Fruit fly (Drosophila melanogaster) whole organism, adult: ENCODE results near the gene CG8563.
A peak's percentile ranks its signal among the peaks of the same experiment; 100 is the strongest.

ENCODE experiments used
- CG11617 ChIP-seq: fragments of 200-800 bp; sonication (Bioruptor generic); optimal IDR thresholded peaks from 2 replicates; lab custom pipeline; 2017; ENCODE audit warnings: mild to moderate bottlenecking, missing biosample characterization, missing genetic modification reagents, missing genetic modification characterization
- CG12768 ChIP-seq: fragments of 200-800 bp; sonication (Bioruptor generic); optimal IDR thresholded peaks from 2 replicates; lab custom pipeline; 2017; ENCODE audit warnings: missing biosample characterization, missing genetic modification characterization, mild to moderate bottlenecking, moderate library complexity, missing genetic modification reagents
- CG14711 ChIP-seq: fragments of 200-800 bp; sonication (Bioruptor generic); optimal IDR thresholded peaks from 2 replicates; lab custom pipeline; 2018; ENCODE audit warnings: missing biosample characterization, mild to moderate bottlenecking, missing genetic modification characterization, moderate library complexity
- CG1620 ChIP-seq: fragments of 200-800 bp; sonication (Bioruptor generic); optimal IDR thresholded peaks from 2 replicates; lab custom pipeline; 2016; ENCODE audit warnings: missing biosample characterization, missing genetic modification characterization
- CG33017 ChIP-seq: fragments of 200-800 bp; sonication (Bioruptor generic); optimal IDR thresholded peaks from 2 replicates; lab custom pipeline; 2018; ENCODE audit warnings: missing biosample characterization, mild to moderate bottlenecking, missing genetic modification characterization, moderate library complexity
- CG5204 ChIP-seq: fragments of 200-800 bp; sonication (Bioruptor generic); optimal IDR thresholded peaks from 2 replicates; lab custom pipeline; 2016; ENCODE audit warnings: missing biosample characterization, missing genetic modification characterization
- CG7045 ChIP-seq: fragments of 200-800 bp; sonication (Bioruptor generic); optimal IDR thresholded peaks from 2 replicates; lab custom pipeline; 2017; ENCODE audit warnings: missing biosample characterization, mild to moderate bottlenecking, missing genetic modification characterization
- CG7101 ChIP-seq: fragments of 200-800 bp; sonication (Bioruptor generic); optimal IDR thresholded peaks from 2 replicates; lab custom pipeline; 2018; ENCODE audit warnings: missing biosample characterization, mild to moderate bottlenecking, missing genetic modification characterization, moderate library complexity
- Clk ChIP-seq: fragments of 200-800 bp; sonication (Bioruptor generic); optimal IDR thresholded peaks from 2 replicates; lab custom pipeline; 2017; ENCODE audit warnings: missing biosample characterization, missing genetic modification characterization
- Crg-1 ChIP-seq: fragments of 200-800 bp; sonication (Bioruptor generic); optimal IDR thresholded peaks from 2 replicates; lab custom pipeline; 2016; ENCODE audit warnings: missing biosample characterization, missing genetic modification characterization
- Hr96 ChIP-seq: fragments of 200-800 bp; sonication (Bioruptor generic); optimal IDR thresholded peaks from 2 replicates; lab custom pipeline; 2016; ENCODE audit warnings: missing biosample characterization, missing genetic modification characterization
- Mnt ChIP-seq: fragments of 200-800 bp; sonication (Bioruptor generic); optimal IDR thresholded peaks from 2 replicates; lab custom pipeline; 2016; ENCODE audit warnings: missing biosample characterization, mild to moderate bottlenecking, missing genetic modification characterization
- bab1 ChIP-seq: fragments of 200-800 bp; sonication (Bioruptor generic); optimal IDR thresholded peaks from 3 replicates; lab custom pipeline; 2019; ENCODE audit warnings: missing biosample characterization, mild to moderate bottlenecking, missing genetic modification characterization, moderate library complexity
- cic ChIP-seq: fragments of 200-800 bp; sonication (Bioruptor generic); optimal IDR thresholded peaks from 2 replicates; lab custom pipeline; 2017; ENCODE audit warnings: missing biosample characterization, mild to moderate bottlenecking, missing genetic modification characterization, moderate library complexity
- cnc ChIP-seq, 2 experiments: fragments of >200 bp; optimal IDR thresholded peaks; 2 replicates each; lab custom pipeline; 2017
- kay ChIP-seq: fragments of 200-800 bp; sonication (Bioruptor generic); peaks from one replicate; lab custom pipeline; 2016; ENCODE audit warnings: missing biosample characterization, missing genetic modification characterization, borderline replicate concordance
- ovo ChIP-seq: fragments of 200-800 bp; sonication (Bioruptor generic); optimal IDR thresholded peaks from 2 replicates; lab custom pipeline; 2016; ENCODE audit warnings: missing biosample characterization, missing genetic modification characterization
- pad ChIP-seq: fragments of 200-800 bp; sonication (Bioruptor generic); optimal IDR thresholded peaks from 3 replicates; lab custom pipeline; 2017; ENCODE audit warnings: missing biosample characterization, missing genetic modification characterization, mild to moderate bottlenecking, moderate library complexity, missing genetic modification reagents
- tj ChIP-seq: fragments of 200-800 bp; sonication (Bioruptor generic); optimal IDR thresholded peaks from 3 replicates; lab custom pipeline; 2017; ENCODE audit warnings: missing biosample characterization, mild to moderate bottlenecking, missing genetic modification characterization, moderate library complexity
- toe ChIP-seq: fragments of 200-800 bp; sonication (Bioruptor generic); optimal IDR thresholded peaks from 2 replicates; lab custom pipeline; 2016; ENCODE audit warnings: missing biosample characterization, missing genetic modification characterization

CG8563 gene

DNA sequence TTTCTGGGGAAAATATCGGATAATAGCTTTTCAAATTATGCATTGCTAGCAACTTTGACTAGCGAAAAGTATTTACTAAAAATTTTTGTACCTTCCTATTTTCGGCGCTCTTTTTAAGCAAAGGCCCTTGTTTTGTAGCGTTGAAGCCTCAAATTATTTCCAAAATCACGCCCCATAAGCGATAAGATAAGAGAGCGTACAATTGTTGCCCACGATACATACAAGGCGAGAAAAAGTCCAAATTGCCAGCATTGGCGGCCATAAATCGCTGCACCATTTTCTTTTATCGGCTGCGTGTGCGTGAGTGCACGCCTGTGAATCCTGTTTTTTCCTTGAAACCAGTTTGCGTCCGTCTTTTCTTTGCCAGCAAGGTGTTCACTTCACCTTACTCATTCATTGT, 19.3 kb upstream of the CG8563 start:
- TF ChIP-seq CG7045 (no peak), kay (GFP tag; lab: Kevin White, UChicago) (peak; percentile 46)

DNA sequence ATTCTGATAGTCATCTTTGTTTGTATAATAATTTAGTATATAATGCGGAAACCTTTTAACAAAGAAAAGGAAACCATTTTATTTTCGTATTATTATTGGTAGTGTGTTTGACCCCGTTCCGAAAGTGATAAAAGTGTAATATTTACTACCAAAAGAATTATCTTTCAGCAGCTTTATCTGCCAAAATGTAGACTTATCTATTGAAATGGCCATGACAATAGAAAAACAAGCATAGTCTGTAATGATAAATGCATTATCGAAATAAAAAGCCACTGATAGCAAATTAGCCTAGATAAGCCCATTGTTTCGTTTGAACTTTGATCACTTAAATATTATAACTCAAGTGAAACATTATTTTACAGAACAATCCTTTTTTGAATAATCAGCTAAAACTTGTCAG, 14.4 kb upstream of the CG8563 start:
- TF ChIP-seq pad (GFP tag; lab: Kevin White, UChicago) (no peak), Hr96 (no peak), bab1 (GFP tag; lab: Kevin White, UChicago) (no peak), kay (GFP tag; lab: Kevin White, UChicago) (no peak)

DNA sequence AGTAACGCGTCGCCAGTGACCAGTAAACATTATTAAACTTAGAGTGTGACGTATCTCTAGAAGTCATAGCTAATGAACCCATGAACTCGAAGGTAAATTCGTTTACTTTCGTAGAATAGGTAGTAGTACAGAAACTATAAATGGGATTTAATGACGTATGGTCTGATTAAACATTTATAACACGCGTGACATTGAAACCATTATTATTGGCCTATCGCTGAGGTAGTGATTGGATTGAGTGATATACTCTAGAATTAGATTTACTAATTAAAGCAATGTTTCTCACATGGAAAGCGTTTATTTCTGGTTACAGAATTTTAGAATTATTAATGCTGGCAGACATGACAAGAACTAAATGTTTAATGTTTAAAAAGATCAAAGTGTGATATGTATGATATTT, 13.7 kb upstream of the CG8563 start:
- TF ChIP-seq bab1 (GFP tag; lab: Kevin White, UChicago), result no peak
- no peak for TF ChIP-seq CG14711 (tag; lab: Kevin White, UChicago)
- TF ChIP-seq pad (GFP tag; lab: Kevin White, UChicago), result no peak
- TF ChIP-seq CG7101 (tag; lab: Kevin White, UChicago), result no peak
- TF ChIP-seq cnc (optimal IDR thresholded peaks at IDR 0.05; lab: Kevin White, UChicago), result no peak
- no peak for TF ChIP-seq Hr96

DNA sequence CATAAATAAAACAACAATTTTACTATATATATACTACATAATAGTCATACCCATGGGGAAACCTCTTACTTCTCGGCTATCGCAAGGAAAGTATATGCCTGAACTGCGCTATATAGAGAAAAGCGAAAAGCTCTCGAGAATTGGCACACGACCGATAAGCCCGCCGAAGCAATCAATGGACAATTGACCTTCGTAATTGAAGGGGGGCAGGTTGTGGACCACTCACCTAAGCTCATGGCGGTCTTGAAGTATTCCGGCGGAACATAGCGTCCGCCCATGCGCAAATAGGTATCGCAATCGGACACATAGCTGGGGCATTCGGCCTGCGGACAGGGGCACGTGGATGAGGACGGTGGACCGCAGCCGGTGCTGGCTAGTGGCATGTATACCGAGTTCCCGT, 10.1 kb upstream of the CG8563 start:
- peak; percentile 13 for TF ChIP-seq cic
- TF ChIP-seq CG1620 (GFP tag; lab: Kevin White, UChicago), result no peak

DNA sequence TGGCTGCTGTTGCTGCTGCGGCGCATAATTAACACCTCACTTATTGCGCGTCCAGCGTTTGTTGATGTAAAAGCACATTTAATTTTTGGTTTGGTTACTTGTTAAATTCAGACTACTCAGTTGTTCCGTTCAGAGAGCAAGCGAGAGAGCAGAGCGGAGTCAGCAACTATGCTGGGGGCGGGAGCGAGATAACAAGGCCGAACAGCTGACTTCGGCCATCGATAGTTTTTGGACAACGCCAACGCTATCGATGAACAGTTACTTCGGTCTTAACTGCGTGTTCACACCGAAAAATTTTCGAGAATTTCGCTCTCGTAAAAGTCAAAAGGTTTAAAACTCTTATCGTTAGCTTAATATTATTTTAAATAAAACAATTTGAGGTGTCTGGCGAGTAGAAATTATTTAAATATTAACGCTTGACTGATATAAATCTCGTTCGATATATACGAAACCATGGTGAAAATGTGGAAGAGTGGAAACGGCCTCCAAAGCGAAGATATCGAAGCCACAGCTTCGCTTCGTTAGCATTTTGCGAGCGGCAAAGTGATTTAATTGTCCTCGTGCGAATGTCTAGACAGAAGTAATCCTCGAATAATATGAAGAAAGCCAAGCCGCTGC, 9.1 kb upstream of the CG8563 start, which contains the start of the genes SMSr and smid:
TSS of gene SMSr (minus strand) at position 116 of the 618 bp plus-strand sequence.
TSS of gene smid (plus strand) at position 256 of the 618 bp plus-strand sequence.
- TF ChIP-seq CG11617 (GFP tag; lab: Kevin White, UChicago) (peak; percentile 61), cnc (optimal IDR thresholded peaks at IDR 0.05; lab: Kevin White, UChicago) (no peak), kay (GFP tag; lab: Kevin White, UChicago) (peak; percentile 91), Mnt (peak; percentile 67), cic (no peak), toe (no peak), CG33017 (tag; lab: Kevin White, UChicago) (peak; percentile 0), CG7101 (tag; lab: Kevin White, UChicago) (peak; percentile 46), CG12768 (peak; percentile 19), bab1 (GFP tag; lab: Kevin White, UChicago) (peak; percentile 55), CG14711 (tag; lab: Kevin White, UChicago) (peak; percentile 9), CG5204 (peak; percentile 51), tj (GFP tag; lab: Kevin White, UChicago) (peak; percentile 97), CG7045 (peak; percentile 23), pad (GFP tag; lab: Kevin White, UChicago) (peak; percentile 45), CG1620 (GFP tag; lab: Kevin White, UChicago) (peak; percentile 64), Crg-1 (GFP tag; lab: Kevin White, UChicago) (peak; percentile 43), ovo (GFP tag; lab: Kevin White, UChicago) (peak; percentile 53), Hr96 (peak; percentile 66), Clk (no peak)

DNA sequence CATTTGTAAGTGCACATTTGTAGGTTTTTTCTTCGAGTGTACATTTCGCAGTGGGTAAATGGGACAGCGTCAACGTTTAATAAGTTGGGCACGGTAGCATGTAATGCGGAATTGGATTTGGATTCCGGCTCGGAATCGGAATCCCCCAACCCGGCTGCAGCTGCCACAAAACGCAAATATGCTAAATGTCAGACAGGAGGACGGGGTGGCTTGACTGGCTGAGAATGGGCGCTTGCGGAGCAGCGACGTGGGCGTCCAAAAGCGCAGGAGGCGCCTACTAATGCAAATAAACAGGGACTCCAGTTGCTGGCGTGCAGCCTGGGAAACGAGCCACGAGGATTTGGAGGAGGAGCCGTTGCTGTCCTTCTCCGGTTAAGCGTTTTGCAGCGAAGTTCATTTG, 2.7 kb upstream of the CG8563 start, which contains the start of gene CG8564:
TSS of gene CG8564 (minus strand) at position 101 of the 400 bp plus-strand sequence.
- TF ChIP-seq pad (GFP tag; lab: Kevin White, UChicago) (no peak), cnc (optimal IDR thresholded peaks at IDR 0.05; lab: Kevin White, UChicago) (no peak), Crg-1 (GFP tag; lab: Kevin White, UChicago) (no peak), CG33017 (tag; lab: Kevin White, UChicago) (no peak), Hr96 (no peak), ovo (GFP tag; lab: Kevin White, UChicago) (no peak), CG12768 (no peak), tj (GFP tag; lab: Kevin White, UChicago) (no peak), CG7045 (no peak), CG7101 (tag; lab: Kevin White, UChicago) (no peak), CG11617 (GFP tag; lab: Kevin White, UChicago) (no peak), CG5204 (no peak), Mnt (no peak), toe (no peak), bab1 (GFP tag; lab: Kevin White, UChicago) (no peak), CG14711 (tag; lab: Kevin White, UChicago) (no peak), CG1620 (GFP tag; lab: Kevin White, UChicago) (no peak), kay (GFP tag; lab: Kevin White, UChicago) (no peak)

DNA sequence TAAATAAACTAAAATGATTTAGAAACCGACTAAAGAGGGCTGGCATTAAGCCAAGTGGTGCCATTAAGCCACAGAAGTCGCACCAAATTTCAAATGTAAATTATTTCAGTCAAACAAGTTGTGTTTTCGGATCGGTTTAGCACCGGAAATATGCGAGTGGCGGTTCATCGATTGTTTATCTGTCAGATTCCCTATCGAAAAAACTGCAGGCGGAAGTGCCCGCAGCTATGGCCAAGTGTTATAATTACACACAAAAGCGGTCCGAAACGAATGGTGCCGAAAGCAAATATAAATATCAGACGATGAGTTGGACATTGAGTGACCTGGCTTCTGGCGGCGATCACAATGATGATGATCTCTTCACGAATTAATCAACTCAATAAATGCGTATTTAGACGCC, 538 bp upstream of the CG8563 start:
- TF ChIP-seq CG5204 (no peak), tj (GFP tag; lab: Kevin White, UChicago) (no peak), bab1 (GFP tag; lab: Kevin White, UChicago) (no peak), kay (GFP tag; lab: Kevin White, UChicago) (no peak), CG11617 (GFP tag; lab: Kevin White, UChicago) (no peak), CG33017 (tag; lab: Kevin White, UChicago) (no peak), Hr96 (no peak), cic (no peak), Crg-1 (GFP tag; lab: Kevin White, UChicago) (no peak), pad (GFP tag; lab: Kevin White, UChicago) (no peak)
